Fruit fly (Drosophila melanogaster) whole organism, embryonic: ENCODE measurements around the gene Prosbeta6.
A peak's percentile ranks its signal among the peaks of the same experiment; 100 is the strongest.

Experiments
- B-H2 ChIP-seq: fragments of 200-800 bp; sonication (Bioruptor generic); optimal IDR thresholded peaks from 2 replicates; lab custom pipeline; 2018; ENCODE audit warnings: missing biosample characterization, mild to moderate bottlenecking, missing genetic modification characterization
- CG12769 ChIP-seq: fragments of 200-800 bp; sonication (Bioruptor generic); optimal IDR thresholded peaks from 2 replicates; lab custom pipeline; 2019; ENCODE audit warnings: missing biosample characterization, mild to moderate bottlenecking, missing genetic modification characterization, moderate library complexity
- CG13287 ChIP-seq: fragments of 200-800 bp; sonication (Bioruptor generic); IDR thresholded peaks from 2 replicates; pipeline ENCODE4 v1.3.6; 2022; ENCODE audit warnings: missing biosample characterization, missing genetic modification characterization; ENCODE audit not compliant: partially characterized antibody
- CG17359 ChIP-seq: fragments of 200-800 bp; sonication (Bioruptor generic); optimal IDR thresholded peaks from 3 replicates; lab custom pipeline; 2018; ENCODE audit warnings: missing biosample characterization, mild to moderate bottlenecking, missing genetic modification characterization, moderate library complexity
- CG18476 ChIP-seq: fragments of 200-800 bp; sonication (Bioruptor generic); optimal IDR thresholded peaks from 2 replicates; lab custom pipeline; 2016; ENCODE audit warnings: missing biosample characterization, mild to moderate bottlenecking, missing genetic modification characterization
- CG30020 ChIP-seq: fragments of 200-800 bp; optimal IDR thresholded peaks from 2 replicates; lab custom pipeline; 2019; ENCODE audit warnings: missing biosample characterization, mild to moderate bottlenecking, missing genetic modification characterization, moderate library complexity
- CG30403 ChIP-seq: fragments of 200-800 bp; sonication (Bioruptor generic); optimal IDR thresholded peaks from 3 replicates; lab custom pipeline; 2016; ENCODE audit warnings: missing biosample characterization, missing genetic modification characterization
- CG31365 ChIP-seq: fragments of 200-800 bp; sonication (Bioruptor generic); optimal IDR thresholded peaks from 2 replicates; lab custom pipeline; 2018; ENCODE audit warnings: missing biosample characterization, mild to moderate bottlenecking, missing genetic modification characterization
- CG33557 ChIP-seq: fragments of 200-800 bp; sonication (Bioruptor generic); optimal IDR thresholded peaks from 2 replicates; lab custom pipeline; 2019; ENCODE audit warnings: missing biosample characterization, mild to moderate bottlenecking, missing genetic modification characterization, moderate library complexity
- CG4282 ChIP-seq: fragments of 200-800 bp; sonication (Bioruptor generic); optimal IDR thresholded peaks from 2 replicates; lab custom pipeline; 2016; ENCODE audit warnings: missing biosample characterization, missing genetic modification characterization
- CG4328 ChIP-seq: fragments of 200-800 bp; sonication (Bioruptor generic); optimal IDR thresholded peaks from 3 replicates; lab custom pipeline; 2017; ENCODE audit warnings: missing biosample characterization, missing genetic modification reagents, missing genetic modification characterization
- CG6689 ChIP-seq: fragments of 200-800 bp; sonication (Bioruptor generic); IDR thresholded peaks from 2 replicates; pipeline ENCODE4 v1.3.6; 2022; ENCODE audit warnings: missing biosample characterization, missing genetic modification characterization
- CG8089 ChIP-seq: fragments of 200-800 bp; sonication (Bioruptor generic); optimal IDR thresholded peaks from 3 replicates; lab custom pipeline; 2016; ENCODE audit warnings: missing biosample characterization, missing genetic modification characterization
- CG8924 ChIP-seq: fragments of 200-800 bp; optimal IDR thresholded peaks from 3 replicates; lab custom pipeline; 2019; ENCODE audit warnings: missing biosample characterization, mild to moderate bottlenecking, missing genetic modification characterization, moderate library complexity
- CkIIα-i1 ChIP-seq: fragments of 200-800 bp; sonication (Bioruptor generic); IDR thresholded peaks from 2 replicates; pipeline ENCODE4 v1.3.6; 2022; ENCODE audit warnings: missing biosample characterization, missing genetic modification characterization
- Dbx ChIP-seq: fragments of 200-800 bp; sonication (Bioruptor generic); IDR thresholded peaks from 3 replicates; pipeline ENCODE4 v1.3.6; 2022; ENCODE audit warnings: missing biosample characterization, missing genetic modification characterization
- Dip3 ChIP-seq: fragments of 200-800 bp; sonication (Bioruptor generic); optimal IDR thresholded peaks from 3 replicates; lab custom pipeline; 2016; ENCODE audit warnings: missing biosample characterization, missing genetic modification characterization
- Dll ChIP-seq: fragments of 200-800 bp; sonication (Bioruptor generic); IDR thresholded peaks from 4 replicates; pipeline ENCODE4 v1.3.6; 2022; ENCODE audit warnings: missing biosample characterization, missing genetic modification characterization; ENCODE audit not compliant: partially characterized antibody
- Dref ChIP-seq: fragments of 200-800 bp; sonication (Bioruptor generic); IDR thresholded peaks from 2 replicates; pipeline ENCODE4 v1.3.6; 2022; ENCODE audit warnings: missing biosample characterization, missing genetic modification characterization
- Hmr ChIP-seq: fragments of 200-800 bp; sonication (Bioruptor generic); optimal IDR thresholded peaks from 3 replicates; lab custom pipeline; 2017; ENCODE audit warnings: mild to moderate bottlenecking, missing biosample characterization, missing genetic modification reagents, missing genetic modification characterization
- Jarid2 ChIP-seq: fragments of 200-800 bp; sonication (Bioruptor generic); optimal IDR thresholded peaks from 3 replicates; lab custom pipeline; 2017; ENCODE audit warnings: mild to moderate bottlenecking, missing biosample characterization, missing genetic modification reagents, missing genetic modification characterization
- MBD-R2 ChIP-seq: fragments of 200-800 bp; sonication (Bioruptor generic); IDR thresholded peaks from 2 replicates; pipeline ENCODE4 v1.3.6; 2022; ENCODE audit warnings: missing biosample characterization, missing genetic modification characterization
- Mad ChIP-seq: fragments of 200-800 bp; sonication (Bioruptor generic); optimal IDR thresholded peaks from 2 replicates; lab custom pipeline; 2016; ENCODE audit warnings: missing biosample characterization, missing genetic modification characterization
- Meics ChIP-seq: fragments of 200-800 bp; sonication (Bioruptor generic); optimal IDR thresholded peaks from 2 replicates; lab custom pipeline; 2017; ENCODE audit warnings: missing biosample characterization, mild to moderate bottlenecking, missing genetic modification characterization
- NK7.1 ChIP-seq: fragments of 200-800 bp; sonication (Bioruptor generic); optimal IDR thresholded peaks from 3 replicates; lab custom pipeline; 2016; ENCODE audit warnings: missing biosample characterization, missing genetic modification characterization
- Opbp ChIP-seq: fragments of 200-800 bp; sonication (Bioruptor generic); IDR thresholded peaks from 3 replicates; pipeline ENCODE4 v1.3.6; 2022; ENCODE audit warnings: missing biosample characterization, missing genetic modification characterization; ENCODE audit not compliant: partially characterized antibody
- Sin3A ChIP-seq: fragments of >200 bp; optimal IDR thresholded peaks from 2 replicates; lab custom pipeline; 2018
- Xbp1 ChIP-seq: fragments of 200-800 bp; sonication (Bioruptor generic); optimal IDR thresholded peaks from 3 replicates; lab custom pipeline; 2016; ENCODE audit warnings: missing biosample characterization, mild to moderate bottlenecking, missing genetic modification characterization
- YL-1 ChIP-seq: fragments of 200-800 bp; sonication (Bioruptor generic); optimal IDR thresholded peaks from 3 replicates; lab custom pipeline; 2017; ENCODE audit warnings: missing biosample characterization, mild to moderate bottlenecking, missing genetic modification characterization
- chn ChIP-seq: fragments of 200-800 bp; sonication (Bioruptor generic); optimal IDR thresholded peaks from 2 replicates; lab custom pipeline; 2016; ENCODE audit warnings: missing biosample characterization, missing genetic modification characterization
- da ChIP-seq: fragments of 200-800 bp; sonication (Bioruptor generic); optimal IDR thresholded peaks from 2 replicates; lab custom pipeline; 2016; ENCODE audit warnings: missing biosample characterization, missing genetic modification characterization
- dan ChIP-seq: fragments of 200-800 bp; sonication (Bioruptor generic); IDR thresholded peaks from 2 replicates; pipeline ENCODE4 v1.3.6; 2022; ENCODE audit warnings: missing biosample characterization, missing genetic modification characterization
- danr ChIP-seq: fragments of 200-800 bp; sonication (Bioruptor generic); IDR thresholded peaks from 2 replicates; pipeline ENCODE4 v1.3.6; 2022; ENCODE audit warnings: missing biosample characterization, missing genetic modification characterization
- dm ChIP-seq: fragments of 200-800 bp; sonication (Bioruptor generic); optimal IDR thresholded peaks from 3 replicates; lab custom pipeline; 2016; ENCODE audit warnings: missing biosample characterization, missing genetic modification characterization
- fd3F ChIP-seq: fragments of 200-800 bp; sonication (Bioruptor generic); optimal IDR thresholded peaks from 2 replicates; lab custom pipeline; 2018; ENCODE audit warnings: missing biosample characterization, mild to moderate bottlenecking, missing genetic modification characterization, moderate library complexity
- fru ChIP-seq: fragments of >200 bp; optimal IDR thresholded peaks from 2 replicates; lab custom pipeline; 2017
- gfzf ChIP-seq: fragments of 200-800 bp; sonication (Bioruptor generic); optimal IDR thresholded peaks from 2 replicates; lab custom pipeline; 2016; ENCODE audit warnings: missing biosample characterization, mild to moderate bottlenecking, missing genetic modification characterization, moderate library complexity
- hth ChIP-seq: fragments of >200 bp; optimal IDR thresholded peaks from 2 replicates; lab custom pipeline; 2017; ENCODE audit warnings: inconsistent platforms
- jigr1 ChIP-seq: fragments of 200-800 bp; sonication (Bioruptor generic); IDR thresholded peaks from 3 replicates; pipeline ENCODE4 v1.3.6; 2022; ENCODE audit warnings: missing biosample characterization, missing genetic modification characterization
- lilli ChIP-seq: fragments of 200-800 bp; sonication (Bioruptor generic); optimal IDR thresholded peaks from 3 replicates; lab custom pipeline; 2016; ENCODE audit warnings: missing biosample characterization, missing genetic modification characterization
- lola ChIP-seq, 3 experiments: fragments of >200 bp in 2 of 3; fragments of 200-800 bp in 1 of 3; sonication (Bioruptor generic) in 1 of 3; optimal IDR thresholded peaks; 2 replicates each; lab custom pipeline; 2017 to 2019; ENCODE audit warnings: missing biosample characterization in 3 of 3, missing genetic modification characterization in 3 of 3, mild to moderate bottlenecking in 1 of 3, moderate library complexity in 1 of 3
- mld ChIP-seq: fragments of 200-800 bp; sonication (Bioruptor generic); IDR thresholded peaks from 3 replicates; pipeline ENCODE4 v1.3.6; 2022; ENCODE audit warnings: missing biosample characterization, missing genetic modification characterization; ENCODE audit not compliant: partially characterized antibody
- pb ChIP-seq: fragments of 200-800 bp; sonication (Bioruptor generic); optimal IDR thresholded peaks from 3 replicates; lab custom pipeline; 2016; ENCODE audit warnings: missing biosample characterization, missing genetic modification characterization
- shn ChIP-seq: fragments of 200-800 bp; sonication (Bioruptor generic); optimal IDR thresholded peaks from 3 replicates; lab custom pipeline; 2016; ENCODE audit warnings: missing biosample characterization, missing genetic modification characterization
- ssp ChIP-seq: fragments of 200-800 bp; sonication (Bioruptor generic); IDR thresholded peaks from 2 replicates; pipeline ENCODE4 v1.3.6; 2022; ENCODE audit warnings: missing biosample characterization, missing genetic modification characterization
- tin ChIP-seq: fragments of 200-800 bp; sonication (Bioruptor generic); optimal IDR thresholded peaks from 3 replicates; lab custom pipeline; 2016; ENCODE audit warnings: missing biosample characterization, missing genetic modification characterization
- tna ChIP-seq: fragments of 200-800 bp; sonication (Bioruptor generic); IDR thresholded peaks from 2 replicates; pipeline ENCODE4 v1.3.6; 2022; ENCODE audit warnings: missing biosample characterization, missing genetic modification characterization; ENCODE audit not compliant: partially characterized antibody
- trem ChIP-seq: fragments of 200-800 bp; optimal IDR thresholded peaks from 3 replicates; lab custom pipeline; 2019; ENCODE audit warnings: missing biosample characterization, mild to moderate bottlenecking, missing genetic modification characterization, moderate library complexity
- unpg ChIP-seq: fragments of 200-800 bp; sonication (Bioruptor generic); optimal IDR thresholded peaks from 3 replicates; lab custom pipeline; 2018; ENCODE audit warnings: missing biosample characterization, mild to moderate bottlenecking, missing genetic modification characterization, moderate library complexity
- vnd ChIP-seq: fragments of 200-800 bp; sonication (Bioruptor generic); IDR thresholded peaks from 3 replicates; pipeline ENCODE4 v1.3.6; 2022; ENCODE audit warnings: missing biosample characterization, missing genetic modification characterization; ENCODE audit not compliant: partially characterized antibody

The Prosbeta6 gene

dm6 chr3L:16581201-16581705, 29.0 kb downstream of the Prosbeta6 start, which contains the start of gene Smn (continued):
- TF ChIP-seq CG4328 (GFP tag; lab: Kevin White, UChicago) (peak; percentile 27), Hmr (peak; percentile 51), hth (lab: Kevin White, UChicago) (no peak), CG30403 (GFP tag; lab: Kevin White, UChicago) (peak; percentile 72), NK7.1 (no peak), tin (GFP tag; lab: Kevin White, UChicago) (peak; percentile 44), Dip3 (peak; percentile 55), mld (GFP tag; lab: Robert Waterston, UW) (peak; percentile 69; the same call in 1 of the 3 replicates), jigr1 (GFP tag; lab: Robert Waterston, UW) (no peak), trem (peak; percentile 52), chn (peak; percentile 29), CG6689 (GFP tag; lab: Robert Waterston, UW) (peak; percentile 34; the same call in 1 of the 2 replicates), fru (lab: Kevin White, UChicago) (no peak), CG17359 (tag; lab: Kevin White, UChicago) (peak; percentile 19), Jarid2 (GFP tag; lab: Kevin White, UChicago) (no peak), dm (GFP tag; lab: Kevin White, UChicago) (peak; percentile 2), vnd (GFP tag; lab: Robert Waterston, UW) (peak; percentile 80), CG31365 (tag; lab: Kevin White, UChicago) (no peak), CG8924 (peak; percentile 58), pb (GFP tag; lab: Kevin White, UChicago) (no peak), lola (GFP tag; optimal IDR thresholded peaks at IDR 0.05; lab: Kevin White, UChicago) (peak in 1 of 3 experiments; percentile 28), Mad (no peak), tna (GFP tag; lab: Robert Waterston, UW) (peak; percentile 73), Opbp (GFP tag; lab: Robert Waterston, UW) (peak; percentile 78; the same call in 2 of the 3 replicates), Dll (GFP tag; lab: Robert Waterston, UW) (peak; percentile 91), CG13287 (GFP tag; lab: Robert Waterston, UW) (peak; percentile 84), MBD-R2 (GFP tag; lab: Robert Waterston, UW) (peak; percentile 55), CkIIα-i1 (GFP tag; lab: Robert Waterston, UW) (no peak), YL-1 (GFP tag; lab: Kevin White, UChicago) (peak; percentile 17), unpg (GFP tag; lab: Kevin White, UChicago) (peak; percentile 31), Xbp1 (peak; percentile 65), lilli (GFP tag; lab: Kevin White, UChicago) (peak; percentile 73), CG18476 (GFP tag; lab: Kevin White, UChicago) (peak; percentile 18), CG12769 (tag; lab: Kevin White, UChicago) (peak; percentile 29), CG33557 (GFP tag; lab: Kevin White, UChicago) (peak; percentile 11), fd3F (GFP tag; lab: Kevin White, UChicago) (peak; percentile 32), CG30020 (peak; percentile 31), Meics (GFP tag; lab: Kevin White, UChicago) (peak; percentile 52), Dref (GFP tag; lab: Robert Waterston, UW) (peak; percentile 65), danr (no peak), shn (GFP tag; lab: Kevin White, UChicago) (peak; percentile 52), CG8089 (GFP tag; lab: Kevin White, UChicago) (peak; percentile 31), CG4282 (GFP tag; lab: Kevin White, UChicago) (no peak), gfzf (GFP tag; lab: Kevin White, UChicago) (peak; percentile 22), B-H2 (GFP tag; lab: Kevin White, UChicago) (peak; percentile 55), da (GFP tag; lab: Kevin White, UChicago) (no peak), Dbx (GFP tag; lab: Robert Waterston, UW) (0 out of 3 replicates have a peak, but pooled peaks have one; percentile 56), ssp (peak; percentile 36; the same call in 1 of the 2 replicates), Sin3A (lab: Kevin White, UChicago) (peak; percentile 37), dan (GFP tag; lab: Robert Waterston, UW) (no peak)
